Worm (Caenorhabditis elegans) whole organism, L1 larva: Measurements from ENCODE around the gene usp-46.

Experiments
- C16A3.4 ChIP-seq: fragments of 150-350 bp; optimal IDR thresholded peaks from 2 replicates; lab custom pipeline; 2014; ENCODE audit warnings: missing biosample characterization, missing genetic modification characterization
- C34B4.2 ChIP-seq: sonication (generic microtip); optimal IDR thresholded peaks from 2 replicates; lab custom pipeline; 2017; ENCODE audit warnings: mild to moderate bottlenecking, missing genetic modification characterization, missing compliant biosample characterization
- aha-1 ChIP-seq: fragments of 150-350 bp; optimal IDR thresholded peaks from 2 replicates; lab custom pipeline; 2014; ENCODE audit warnings: missing biosample characterization, missing genetic modification characterization
- alr-1 ChIP-seq: fragments of 200-800 bp; sonication (Bioruptor generic); optimal IDR thresholded peaks from 2 replicates; lab custom pipeline; 2018; ENCODE audit warnings: borderline replicate concordance, mild to moderate bottlenecking, missing genetic modification characterization, missing compliant biosample characterization
- aly-2 ChIP-seq: fragments of 150-350 bp; optimal IDR thresholded peaks from 2 replicates; lab custom pipeline; 2014; ENCODE audit warnings: missing biosample characterization, missing genetic modification characterization
- ama-1 ChIP-seq: fragments of 150-350 bp; optimal IDR thresholded peaks from 2 replicates; lab custom pipeline; 2014
- ceh-63 ChIP-seq: fragments of 200-800 bp; sonication (Bioruptor generic); optimal IDR thresholded peaks from 2 replicates; lab custom pipeline; 2018; ENCODE audit warnings: mild to moderate bottlenecking, missing genetic modification characterization, missing compliant biosample characterization
- ceh-88 ChIP-seq: fragments of 200-800 bp; sonication (Bioruptor generic); IDR thresholded peaks from 2 replicates; pipeline ENCODE4 v1.3.6; 2022; ENCODE audit warnings: missing genetic modification characterization, missing compliant biosample characterization
- dpl-1 ChIP-seq, 3 experiments: fragments of 150-350 bp in 2 of 3; sonication (generic microtip) in 1 of 3; optimal IDR thresholded peaks; 2 replicates each; lab custom pipeline; 2014 to 2017; ENCODE audit warnings: missing biosample characterization in 3 of 3, missing genetic modification characterization in 3 of 3, missing genetic modification reagents in 3 of 3
- efl-1 ChIP-seq, 4 experiments: fragments of 150-350 bp; optimal IDR thresholded peaks in 3 of 4; peaks in 1 of 4; 1 replicate in 1 of 4; 2 replicates in 3 of 4; lab custom pipeline; 2014; ENCODE audit warnings: missing biosample characterization in 2 of 4, missing genetic modification characterization in 2 of 4, missing genetic modification reagents in 2 of 4
- egl-13 ChIP-seq: sonication (generic microtip); optimal IDR thresholded peaks from 2 replicates; lab custom pipeline; 2016; ENCODE audit warnings: missing genotype, missing genetic modification reagents, missing genetic modification characterization, missing compliant biosample characterization
- egl-27 ChIP-seq, 2 experiments: fragments of 150-350 bp in 1 of 2; sonication (generic microtip); optimal IDR thresholded peaks; 3 replicates each; lab custom pipeline; 2017 to 2018; ENCODE audit warnings: missing biosample characterization in 2 of 2, missing genetic modification characterization in 2 of 2, missing genetic modification reagents in 2 of 2
- fkh-10 ChIP-seq: sonication (generic microtip); optimal IDR thresholded peaks from 2 replicates; lab custom pipeline; 2017; ENCODE audit warnings: missing biosample characterization, missing genetic modification reagents, missing genetic modification characterization
- fkh-4 ChIP-seq: sonication (generic microtip); optimal IDR thresholded peaks from 2 replicates; lab custom pipeline; 2016; ENCODE audit warnings: missing compliant biosample characterization, missing genetic modification characterization, borderline replicate concordance
- fkh-8 ChIP-seq: sonication (generic microtip); optimal IDR thresholded peaks from 2 replicates; lab custom pipeline; 2016; ENCODE audit warnings: mild to moderate bottlenecking, missing genetic modification characterization, missing compliant biosample characterization
- fos-1 ChIP-seq: fragments of 150-350 bp; optimal IDR thresholded peaks from 2 replicates; lab custom pipeline; 2014; ENCODE audit warnings: missing biosample characterization, missing genetic modification characterization
- grh-1 ChIP-seq: fragments of 200-800 bp; sonication (Bioruptor generic); IDR thresholded peaks from 2 replicates; pipeline ENCODE4 v1.3.6; 2022; ENCODE audit warnings: missing genetic modification reagents, missing genetic modification characterization, missing compliant biosample characterization
- isw-1 ChIP-seq: fragments of 200-800 bp; sonication (Bioruptor generic); IDR thresholded peaks from 2 replicates; pipeline ENCODE4 v1.3.6; 2022; ENCODE audit warnings: missing genetic modification characterization, missing compliant biosample characterization
- jun-1 ChIP-seq: fragments of 150-350 bp; optimal IDR thresholded peaks from 2 replicates; lab custom pipeline; 2014; ENCODE audit warnings: missing biosample characterization, missing genetic modification reagents, missing genetic modification characterization
- lin-14 ChIP-seq: fragments of 200-800 bp; sonication (Bioruptor generic); optimal IDR thresholded peaks from 2 replicates; lab custom pipeline; 2018; ENCODE audit warnings: mild to moderate bottlenecking, missing genetic modification characterization, moderate library complexity, missing compliant biosample characterization
- lin-15B ChIP-seq: fragments of 150-350 bp; sonication (generic microtip); optimal IDR thresholded peaks from 3 replicates; lab custom pipeline; 2014; ENCODE audit warnings: missing biosample characterization, missing genetic modification characterization
- lin-35 ChIP-seq, 2 experiments: fragments of 150-350 bp; optimal IDR thresholded peaks; 2 replicates each; lab custom pipeline; 2014; ENCODE audit warnings: missing biosample characterization in 2 of 2, missing genetic modification characterization in 2 of 2, missing genetic modification reagents in 2 of 2
- lir-3 ChIP-seq: sonication (generic microtip); optimal IDR thresholded peaks from 2 replicates; lab custom pipeline; 2016; ENCODE audit warnings: mild to moderate bottlenecking, missing genetic modification characterization, moderate library complexity, missing compliant biosample characterization; ENCODE audit not compliant: poor library complexity
- mdl-1 ChIP-seq, 2 experiments: fragments of 150-350 bp; optimal IDR thresholded peaks; 2 replicates each; lab custom pipeline; 2014 to 2017; ENCODE audit warnings: missing biosample characterization in 2 of 2, missing genetic modification characterization in 2 of 2, inconsistent platforms in 1 of 2
- mep-1 ChIP-seq: fragments of 150-350 bp; optimal IDR thresholded peaks from 2 replicates; lab custom pipeline; 2014; ENCODE audit warnings: missing biosample characterization, missing genetic modification characterization
- nhr-12 ChIP-seq: sonication (generic microtip); optimal IDR thresholded peaks from 2 replicates; lab custom pipeline; 2017; ENCODE audit warnings: missing biosample characterization, missing genetic modification characterization
- nhr-19 ChIP-seq: fragments of 200-800 bp; sonication (Bioruptor generic); conservative IDR thresholded peaks from 2 replicates; pipeline ENCODE4 v1.3.6; 2022; ENCODE audit warnings: missing genetic modification characterization, missing compliant biosample characterization
- nhr-20 ChIP-seq: sonication (generic microtip); optimal IDR thresholded peaks from 2 replicates; lab custom pipeline; 2016; ENCODE audit warnings: mild to moderate bottlenecking, missing genetic modification characterization, missing compliant biosample characterization
- nhr-237 ChIP-seq: fragments of 150-350 bp; optimal IDR thresholded peaks from 2 replicates; lab custom pipeline; 2014; ENCODE audit warnings: missing biosample characterization, missing genetic modification characterization
- nhr-47 ChIP-seq: sonication (generic microtip); optimal IDR thresholded peaks from 2 replicates; lab custom pipeline; 2016; ENCODE audit warnings: mild to moderate bottlenecking, missing genetic modification characterization, moderate library complexity, missing compliant biosample characterization
- nhr-71 ChIP-seq: sonication (generic microtip); optimal IDR thresholded peaks from 2 replicates; lab custom pipeline; 2016; ENCODE audit warnings: mild to moderate bottlenecking, missing genetic modification characterization, moderate library complexity, missing compliant biosample characterization
- nhr-77 ChIP-seq: fragments of 150-350 bp; optimal IDR thresholded peaks from 2 replicates; lab custom pipeline; 2014; ENCODE audit warnings: missing biosample characterization, missing genetic modification characterization
- nhr-85 ChIP-seq: sonication (generic microtip); peaks from one replicate; lab custom pipeline; 2016; ENCODE audit warnings: missing genetic modification characterization, inconsistent platforms, missing compliant biosample characterization
- nhr-90 ChIP-seq: sonication (generic microtip); optimal IDR thresholded peaks from 2 replicates; lab custom pipeline; 2016; ENCODE audit warnings: mild to moderate bottlenecking, missing genetic modification characterization, missing compliant biosample characterization; ENCODE audit not compliant: poor library complexity
- pag-3 ChIP-seq: sonication (generic microtip); optimal IDR thresholded peaks from 2 replicates; lab custom pipeline; 2017; ENCODE audit warnings: missing genetic modification characterization, mild to moderate bottlenecking, missing compliant biosample characterization, antibody characterized with exemption, borderline replicate concordance; ENCODE audit not compliant: insufficient read depth
- pqm-1 ChIP-seq: sonication (generic microtip); optimal IDR thresholded peaks from 3 replicates; lab custom pipeline; 2017; ENCODE audit warnings: missing biosample characterization, missing genetic modification characterization
- rnt-1 ChIP-seq: sonication (generic microtip); optimal IDR thresholded peaks from 2 replicates; lab custom pipeline; 2016; ENCODE audit warnings: mild to moderate bottlenecking, missing genetic modification characterization, moderate library complexity, missing compliant biosample characterization
- snpc-4 ChIP-seq: fragments of 150-350 bp; optimal IDR thresholded peaks from 2 replicates; lab custom pipeline; 2014; ENCODE audit warnings: missing biosample characterization, missing genetic modification characterization
- snu-23 ChIP-seq: sonication (generic microtip); optimal IDR thresholded peaks from 2 replicates; lab custom pipeline; 2016; ENCODE audit warnings: missing genetic modification characterization, missing compliant biosample characterization
- sox-4 ChIP-seq: sonication (generic microtip); optimal IDR thresholded peaks from 2 replicates; lab custom pipeline; 2016; ENCODE audit warnings: missing genetic modification characterization, missing compliant biosample characterization
- sup-37 ChIP-seq: fragments of 200-800 bp; sonication (Bioruptor generic); optimal IDR thresholded peaks from 2 replicates; lab custom pipeline; 2018; ENCODE audit warnings: mild to moderate bottlenecking, missing genetic modification characterization, missing compliant biosample characterization
- vab-15 ChIP-seq: sonication (generic microtip); optimal IDR thresholded peaks from 2 replicates; lab custom pipeline; 2017; ENCODE audit warnings: missing genotype, mild to moderate bottlenecking, missing genetic modification characterization, missing compliant biosample characterization
- zag-1 ChIP-seq: fragments of 150-350 bp; optimal IDR thresholded peaks from 2 replicates; lab custom pipeline; 2014; ENCODE audit warnings: missing biosample characterization, missing genetic modification characterization

Gene usp-46

ce11 chrIII:9780665-9781304 is 4.4 kb downstream of the usp-46 start, which contains the start of gene vha-1 (continued):
- TF ChIP-seq ama-1 (peak; percentile 56), C16A3.4 (tag; lab: Kevin White, UChicago) (peak; percentile 91), dpl-1 (GFP tag; optimal IDR thresholded peaks at IDR 0.05; lab: Kevin White, UChicago) (peak; percentile 76 to 82 (median 80)), aha-1 (tag; lab: Kevin White, UChicago) (no peak), zag-1 (tag; lab: Kevin White, UChicago) (no peak), pqm-1 (tag; lab: Kevin White, UChicago) (no peak), lin-15B (tag; lab: Kevin White, UChicago) (peak; percentile 95), ceh-88 (GFP tag; lab: Robert Waterston, UW) (no peak; the same call in 1 of the 2 replicates), grh-1 (GFP tag; lab: Robert Waterston, UW) (peak; percentile 52), aly-2 (tag; lab: Kevin White, UChicago) (peak; percentile 25), vab-15 (tag; lab: Kevin White, UChicago) (peak; percentile 24), fkh-10 (GFP tag; lab: Kevin White, UChicago) (peak; percentile 2), nhr-90 (peak; percentile 71), sup-37 (GFP tag; lab: Kevin White, UChicago) (no peak), C34B4.2 (tag; lab: Kevin White, UChicago) (no peak), nhr-20 (tag; lab: Kevin White, UChicago) (peak; percentile 88), nhr-19 (GFP tag; lab: Robert Waterston, UW) (peak; percentile 53)

DNA sequence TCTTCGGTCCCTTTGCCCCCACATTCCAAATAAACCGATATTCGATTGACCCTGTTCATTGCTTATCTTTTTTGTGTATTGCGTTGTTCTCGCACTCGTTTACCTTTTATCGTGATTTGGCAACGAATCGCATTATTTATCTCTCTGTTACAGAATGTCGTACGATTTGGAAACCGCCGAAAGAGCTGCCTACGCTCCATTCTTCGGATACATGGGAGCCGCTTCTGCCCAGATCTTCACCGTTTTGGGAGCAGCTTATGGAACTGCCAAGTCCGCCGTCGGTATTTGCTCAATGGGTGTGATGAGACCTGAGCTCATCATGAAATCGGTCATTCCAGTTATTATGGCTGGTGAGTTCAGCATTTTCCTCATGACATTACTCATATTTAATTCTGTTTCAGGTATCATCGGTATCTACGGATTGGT is 5.6 kb downstream of the usp-46 start, which contains the start of gene vha-2:
Gene vha-2 (plus strand): TSS at position 154 of the 426 bp plus-strand sequence.
- no peak for TF ChIP-seq lir-3 (tag; lab: Kevin White, UChicago)
- TF ChIP-seq nhr-71 = peak; percentile 32
- TF ChIP-seq aly-2 (tag; lab: Kevin White, UChicago) = peak; percentile 60
- TF ChIP-seq rnt-1 (tag; lab: Kevin White, UChicago) = no peak
- no peak for TF ChIP-seq snu-23 (GFP tag; lab: Kevin White, UChicago)
- TF ChIP-seq mdl-1 (tag; optimal IDR thresholded peaks at IDR 0.05; lab: Kevin White, UChicago) = no peak
- TF ChIP-seq lin-35 (GFP tag; optimal IDR thresholded peaks at IDR 0.05; lab: Kevin White, UChicago) = peak in 1 of 2 experiments; percentile 13
- TF ChIP-seq nhr-85 (tag; lab: Kevin White, UChicago) = peak; percentile 80
- TF ChIP-seq fos-1 (tag; lab: Kevin White, UChicago) = no peak
- TF ChIP-seq alr-1 (tag; lab: Kevin White, UChicago) = peak; percentile 93
- peak; percentile 8 for TF ChIP-seq ceh-63 (GFP tag; lab: Kevin White, UChicago)
- TF ChIP-seq grh-1 (GFP tag; lab: Robert Waterston, UW) = 0 out of 2 replicates have a peak, but pooled peaks have one; percentile 10

DNA sequence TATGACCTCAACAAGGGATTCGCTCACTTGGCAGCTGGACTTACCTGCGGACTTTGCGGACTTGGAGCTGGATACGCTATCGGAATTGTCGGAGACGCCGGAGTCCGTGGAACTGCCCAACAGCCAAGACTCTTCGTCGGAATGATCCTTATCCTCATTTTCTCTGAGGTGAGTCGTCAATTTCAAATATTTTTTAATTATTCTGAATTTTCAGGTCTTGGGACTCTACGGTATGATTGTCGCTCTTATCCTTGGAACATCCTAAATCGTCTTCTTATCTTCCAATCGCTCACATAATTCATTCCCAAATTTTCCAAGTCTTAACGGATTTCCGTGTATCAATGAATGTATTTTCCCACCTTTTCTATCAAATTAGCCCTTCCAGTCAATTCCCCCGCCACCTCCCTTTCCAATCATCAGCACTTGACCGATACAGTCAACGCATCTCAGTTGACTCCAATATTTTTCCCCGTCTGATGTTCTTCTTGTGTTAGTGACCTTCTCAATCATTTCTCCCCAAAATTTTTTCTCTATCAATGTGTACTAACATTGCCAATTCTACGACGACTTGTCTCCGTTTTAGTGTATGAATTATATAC is 6.2 kb downstream of the usp-46 start, which contains the start of gene R10E11.6:
Gene R10E11.6 (plus strand): TSS at position 524 of the 599 bp plus-strand sequence.
- TF ChIP-seq efl-1 (optimal IDR thresholded peaks at IDR 0.05; lab: Kevin White, UChicago) (no peak), efl-1 (GFP tag; optimal IDR thresholded peaks at IDR 0.05 in 1 of 2; lab: Kevin White, UChicago) (peak in 1 of 2 experiments; percentile 93), alr-1 (tag; lab: Kevin White, UChicago) (no peak)

DNA sequence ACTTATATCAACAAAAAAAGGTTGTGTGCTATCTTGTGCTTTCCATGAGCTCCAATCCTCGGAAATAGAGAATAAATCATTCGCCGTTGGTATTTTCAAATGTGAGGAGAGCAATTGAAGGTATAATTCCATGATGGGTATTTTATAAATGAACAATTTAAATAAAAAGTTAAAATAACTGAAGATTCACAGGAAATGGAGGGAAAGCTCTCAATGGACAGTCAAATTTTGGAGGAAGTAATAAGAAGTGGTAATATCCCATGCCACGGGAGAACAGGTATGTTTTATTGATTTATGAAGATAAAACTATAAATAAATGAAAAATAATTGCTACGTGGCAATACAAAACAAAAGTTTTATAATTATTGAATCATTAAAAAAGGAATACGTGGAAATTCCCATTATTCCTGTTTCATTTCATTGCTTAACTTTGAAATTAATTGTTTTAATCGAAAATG is 6.7 kb downstream of the usp-46 start:
- TF ChIP-seq alr-1 (tag; lab: Kevin White, UChicago) (no peak), lin-14 (no peak), jun-1 (tag; lab: Kevin White, UChicago) (no peak), nhr-237 (tag; lab: Kevin White, UChicago) (no peak), fkh-4 (tag; lab: Kevin White, UChicago) (no peak), nhr-85 (tag; lab: Kevin White, UChicago) (peak; percentile 23), egl-13 (tag; lab: Kevin White, UChicago) (no peak), mep-1 (no peak), pag-3 (tag; lab: Kevin White, UChicago) (no peak), nhr-12 (tag; lab: Kevin White, UChicago) (no peak), egl-27 (tag; optimal IDR thresholded peaks at IDR 0.05; lab: Kevin White, UChicago) (no peak), snpc-4 (tag; lab: Kevin White, UChicago) (no peak), nhr-77 (tag; lab: Kevin White, UChicago) (no peak), sox-4 (tag; lab: Kevin White, UChicago) (no peak), fkh-8 (tag; lab: Kevin White, UChicago) (no peak), isw-1 (GFP tag; lab: Robert Waterston, UW) (no peak), nhr-47 (tag; lab: Kevin White, UChicago) (peak; percentile 33), ceh-63 (GFP tag; lab: Kevin White, UChicago) (no peak)
